Worm (Caenorhabditis elegans): Measurements from ENCODE around the gene madf-4.

The madf-4 gene

DNA sequence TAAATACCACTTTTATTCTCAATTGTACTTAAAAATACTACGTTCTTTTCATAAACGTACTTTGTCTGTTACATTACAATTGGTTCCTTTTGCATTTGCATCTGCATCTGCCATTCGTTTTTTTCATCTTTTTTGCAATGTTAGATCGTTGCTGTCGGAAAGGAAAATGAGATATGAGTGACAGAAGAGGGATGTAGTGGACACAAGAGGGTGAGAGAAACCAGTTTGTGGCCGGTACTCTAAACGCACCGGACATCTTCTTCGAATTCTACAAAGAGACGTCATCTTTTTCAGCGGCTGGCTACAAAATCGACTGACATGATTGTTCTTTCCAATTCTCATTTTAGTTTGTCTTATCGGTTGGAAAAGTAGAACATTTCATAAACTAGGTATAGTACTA lies 40.4 kb upstream of the madf-4 start:
- TF ChIP-seq sma-3 (GFP tag; optimal IDR thresholded peaks at IDR 0.05) (no peak), nhr-25 (tag; optimal IDR thresholded peaks at IDR 0.05) (peak; percentile 60), aly-2 (tag; optimal IDR thresholded peaks at IDR 0.05) (no peak), Y55F3AM.14 (GFP tag; optimal IDR thresholded peaks at IDR 0.05) (no peak), zag-1 (tag; optimal IDR thresholded peaks at IDR 0.05) (no peak), nhr-10 (tag; optimal IDR thresholded peaks at IDR 0.05) (no peak), nhr-21 (tag; optimal IDR thresholded peaks at IDR 0.05) (no peak), egl-27 (tag; optimal IDR thresholded peaks at IDR 0.05) (no peak), mab-5 (tag; optimal IDR thresholded peaks at IDR 0.05) (no peak), nhr-23 (tag; optimal IDR thresholded peaks at IDR 0.05) (no peak), snpc-4 (tag; optimal IDR thresholded peaks at IDR 0.05) (no peak), F13H6.1 (tag; optimal IDR thresholded peaks at IDR 0.05) (no peak), lin-13 (GFP tag; optimal IDR thresholded peaks at IDR 0.05) (no peak), elt-3 (tag; optimal IDR thresholded peaks at IDR 0.05) (no peak), peb-1 (tag; optimal IDR thresholded peaks at IDR 0.05) (no peak), nhr-237 (tag; optimal IDR thresholded peaks at IDR 0.05) (no peak), lin-39 (tag; optimal IDR thresholded peaks at IDR 0.05) (no peak), blmp-1 (tag; optimal IDR thresholded peaks at IDR 0.05; ENCODE audit: insufficient read depth) (peak; percentile 55), nhr-129 (tag; optimal IDR thresholded peaks at IDR 0.05) (peak; percentile 12), nhr-6 (tag; optimal IDR thresholded peaks at IDR 0.05) (peak; percentile 41), crh-2 (tag; optimal IDR thresholded peaks at IDR 0.05) (peak; percentile 38), lin-11 (tag; optimal IDR thresholded peaks at IDR 0.05) (no peak), R02D3.7 (tag; optimal IDR thresholded peaks at IDR 0.05) (no peak), gmeb-1 (tag; optimal IDR thresholded peaks at IDR 0.05) (no peak), elt-1 (tag; optimal IDR thresholded peaks at IDR 0.05) (no peak), sem-4 (tag; optimal IDR thresholded peaks at IDR 0.05) (no peak), C34F6.9 (tag; optimal IDR thresholded peaks at IDR 0.05) (no peak), ZK546.5 (tag; optimal IDR thresholded peaks at IDR 0.05) (no peak), unc-39 (tag; optimal IDR thresholded peaks at IDR 0.05) (no peak), ceh-16 (tag; optimal IDR thresholded peaks at IDR 0.05) (no peak), ztf-4 (tag; optimal IDR thresholded peaks at IDR 0.05) (no peak), unc-62 (GFP tag; optimal IDR thresholded peaks at IDR 0.05) (no peak), nhr-11 (tag; optimal IDR thresholded peaks at IDR 0.05) (no peak), alr-1 (tag; optimal IDR thresholded peaks at IDR 0.05) (no peak), sma-9 (GFP tag; optimal IDR thresholded peaks at IDR 0.05) (peak; percentile 52), sma-9 (tag; optimal IDR thresholded peaks at IDR 0.05) (no peak), unc-55 (GFP tag; optimal IDR thresholded peaks at IDR 0.05) (no peak), nhr-12 (tag; optimal IDR thresholded peaks at IDR 0.05) (no peak), ztf-11 (tag; optimal IDR thresholded peaks at IDR 0.05) (no peak), mdl-1 (tag; optimal IDR thresholded peaks at IDR 0.05) (no peak), skn-1 (tag; optimal IDR thresholded peaks at IDR 0.05) (no peak), mbf-1 (tag; optimal IDR thresholded peaks at IDR 0.05) (no peak), ztf-1 (GFP tag; conservative IDR thresholded peaks at IDR 0.05) (no peak), ceh-82 (tag; optimal IDR thresholded peaks at IDR 0.05) (no peak), nhr-77 (tag; optimal IDR thresholded peaks at IDR 0.05) (no peak)

DNA sequence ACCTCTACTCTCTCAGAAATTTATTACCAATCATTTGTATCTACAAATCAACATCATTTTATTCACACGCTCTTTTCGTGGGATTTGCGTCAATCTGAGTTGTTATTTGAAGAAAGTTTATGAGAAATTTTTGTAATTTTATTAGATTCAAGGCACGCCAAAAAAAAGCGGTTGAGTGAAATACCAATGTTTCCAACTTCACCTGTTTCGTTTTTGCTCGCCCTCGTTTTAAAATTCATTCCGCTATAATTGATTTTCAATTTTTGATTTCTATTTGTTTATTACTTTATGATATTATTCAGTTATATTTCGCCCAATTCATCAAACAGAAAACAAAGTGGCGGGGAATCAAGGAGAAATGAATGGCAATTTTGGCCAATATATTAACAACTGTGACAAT lies 38.5 kb upstream of the madf-4 start, which contains the start of gene K08H10.10:
Gene K08H10.10 (plus strand): TSS at position 301 of the 400 bp plus-strand sequence.
- TF ChIP-seq R02D3.7 (tag; optimal IDR thresholded peaks at IDR 0.05) (no peak), mbf-1 (tag; optimal IDR thresholded peaks at IDR 0.05) (no peak), ama-1 (optimal IDR thresholded peaks at IDR 0.05) (no peak), alr-1 (tag; optimal IDR thresholded peaks at IDR 0.05) (no peak)

Data from whole organism, L2 larva.